Fruit fly (Drosophila melanogaster): Measurements from ENCODE around the gene CG12971.

Gene CG12971

dm6 chr3L:21398156-21398555, 41.9 kb upstream of the CG12971 start:
- TF ChIP-seq sd (tag; optimal IDR thresholded peaks at IDR 0.05) (peak; percentile 22), dmrt99B (tag; optimal IDR thresholded peaks at IDR 0.05) (no peak)

- TF ChIP-seq sug (tag; optimal IDR thresholded peaks at IDR 0.05) (peak; percentile 8), pnt (GFP tag; optimal IDR thresholded peaks at IDR 0.05) (no peak), CG17186 (GFP tag; optimal IDR thresholded peaks at IDR 0.05) (no peak), exex (tag; optimal IDR thresholded peaks at IDR 0.05) (peak; percentile 13), tna (GFP tag; IDR thresholded peaks at IDR 0.05; ENCODE audit: partially characterized antibody) (peak; percentile 31; the same call in 1 of the 2 replicates), CG16813 (GFP tag; IDR thresholded peaks at IDR 0.05; ENCODE audit: partially characterized antibody) (peak; percentile 30; the same call in 1 of the 3 replicates), CG12769 (tag; optimal IDR thresholded peaks at IDR 0.05) (peak; percentile 19), Sox102F (GFP tag; optimal IDR thresholded peaks at IDR 0.05) (no peak), sd (tag; optimal IDR thresholded peaks at IDR 0.05) (peak; percentile 30), GATAe (GFP tag; conservative IDR thresholded peaks at IDR 0.05) (0 out of 2 replicates have a peak, but pooled peaks have one; percentile 10), slbo (GFP tag; IDR thresholded peaks at IDR 0.05) (no peak), sens (GFP tag) (peak; percentile 32), HLH4C (GFP tag; IDR thresholded peaks at IDR 0.05; ENCODE audit: partially characterized antibody) (peak; percentile 66), CG13287 (GFP tag; IDR thresholded peaks at IDR 0.05; ENCODE audit: partially characterized antibody) (peak; percentile 12; the same call in 1 of the 2 replicates), mirr (GFP tag; optimal IDR thresholded peaks at IDR 0.05) (peak; percentile 22), D19B (GFP tag; optimal IDR thresholded peaks at IDR 0.05) (peak; percentile 68), sima (GFP tag; optimal IDR thresholded peaks at IDR 0.05) (no peak)
Observed at dm6 chr3L:21390431-21390830, 34.1 kb upstream of the CG12971 start.

dm6 chr3L:21389758-21390157, 33.5 kb upstream of the CG12971 start:
- no peak for TF ChIP-seq yki (optimal IDR thresholded peaks at IDR 0.05)
- TF ChIP-seq twi (tag; optimal IDR thresholded peaks at IDR 0.05) = no peak
- TF ChIP-seq Hr3 (GFP tag; optimal IDR thresholded peaks at IDR 0.05) = no peak
- TF ChIP-seq D (optimal IDR thresholded peaks at IDR 0.05) = no peak
- no peak for TF ChIP-seq D (GFP tag; optimal IDR thresholded peaks at IDR 0.05)
- peak; percentile 30 for TF ChIP-seq corto (GFP tag; optimal IDR thresholded peaks at IDR 0.05)
- no peak for TF ChIP-seq CG6272 (GFP tag; IDR thresholded peaks at IDR 0.05)
- no peak for TF ChIP-seq Lpt (GFP tag; optimal IDR thresholded peaks at IDR 0.05)
- no peak for TF ChIP-seq CG32532 (GFP tag; IDR thresholded peaks at IDR 0.05)
- TF ChIP-seq CG2202 (tag; optimal IDR thresholded peaks at IDR 0.05) = no peak
- no peak for TF ChIP-seq Usf (GFP tag; optimal IDR thresholded peaks at IDR 0.05)
- no peak for TF ChIP-seq CG17802 (tag; optimal IDR thresholded peaks at IDR 0.05)
- peak; percentile 19 for TF ChIP-seq sens (GFP tag)

dm6 chr3L:21388824-21389223, 32.5 kb upstream of the CG12971 start:
- TF ChIP-seq CG11398 (GFP tag; optimal IDR thresholded peaks at IDR 0.05) (no peak), CG6254 (GFP tag; optimal IDR thresholded peaks at IDR 0.05) (no peak), CG9609 (GFP tag; optimal IDR thresholded peaks at IDR 0.05) (no peak), ind (GFP tag; optimal IDR thresholded peaks at IDR 0.05) (no peak), CG30431 (GFP tag; optimal IDR thresholded peaks at IDR 0.05) (no peak), wek (GFP tag; optimal IDR thresholded peaks at IDR 0.05) (no peak), slbo (GFP tag; IDR thresholded peaks at IDR 0.05) (no peak)
